Worm (Caenorhabditis elegans) whole organism, mixed stage, embryonic: ENCODE results near the gene zipt-13.

Source experiments
- bed-3 ChIP-seq: fragments of 200-800 bp; sonication (Bioruptor generic); optimal IDR thresholded peaks from 3 replicates; lab custom pipeline; 2018; ENCODE audit warnings: mild to moderate bottlenecking, missing genetic modification characterization, moderate library complexity, missing compliant biosample characterization
- blmp-1 ChIP-seq: fragments of 150-350 bp; optimal IDR thresholded peaks from 2 replicates; lab custom pipeline; 2014; ENCODE audit warnings: missing biosample characterization, missing genetic modification characterization
- ceh-39 ChIP-seq: fragments of 150-350 bp; optimal IDR thresholded peaks from 2 replicates; lab custom pipeline; 2014; ENCODE audit warnings: missing biosample characterization, missing genetic modification characterization
- ceh-43 ChIP-seq: fragments of 200-800 bp; sonication (Bioruptor generic); optimal IDR thresholded peaks from 2 replicates; lab custom pipeline; 2018; ENCODE audit warnings: mild to moderate bottlenecking, missing genetic modification characterization, moderate library complexity, missing compliant biosample characterization
- ceh-83 ChIP-seq: fragments of 200-800 bp; sonication (Bioruptor generic); optimal IDR thresholded peaks from 2 replicates; lab custom pipeline; 2018; ENCODE audit warnings: mild to moderate bottlenecking, missing genetic modification characterization, missing compliant biosample characterization
- ces-1 ChIP-seq: fragments of 150-350 bp; optimal IDR thresholded peaks from 2 replicates; lab custom pipeline; 2014; ENCODE audit warnings: missing biosample characterization, missing genetic modification reagents, missing genetic modification characterization
- cnd-1 ChIP-seq: fragments of 200-800 bp; sonication (Bioruptor generic); optimal IDR thresholded peaks from 2 replicates; lab custom pipeline; 2018; ENCODE audit warnings: mild to moderate bottlenecking, missing genetic modification characterization, missing compliant biosample characterization
- drap-1 ChIP-seq: fragments of 200-800 bp; sonication (Bioruptor generic); optimal IDR thresholded peaks from 3 replicates; lab custom pipeline; 2018; ENCODE audit warnings: mild to moderate bottlenecking, missing genetic modification characterization, missing compliant biosample characterization
- elt-1 ChIP-seq: sonication (generic microtip); optimal IDR thresholded peaks from 2 replicates; lab custom pipeline; 2017; ENCODE audit warnings: missing genetic modification characterization, mild to moderate bottlenecking, missing compliant biosample characterization, antibody characterized with exemption, moderate library complexity, borderline replicate concordance; ENCODE audit not compliant: insufficient read depth
- elt-3 ChIP-seq: fragments of 150-350 bp; optimal IDR thresholded peaks from 2 replicates; lab custom pipeline; 2014; ENCODE audit warnings: missing biosample characterization, missing genetic modification characterization
- ham-2 ChIP-seq: fragments of 200-800 bp; sonication (Bioruptor generic); optimal IDR thresholded peaks from 2 replicates; lab custom pipeline; 2018; ENCODE audit warnings: mild to moderate bottlenecking, missing genetic modification characterization, missing compliant biosample characterization
- lin-13 ChIP-seq: fragments of 150-350 bp; optimal IDR thresholded peaks from 2 replicates; lab custom pipeline; 2014; ENCODE audit warnings: missing biosample characterization, missing genetic modification characterization
- lin-32 ChIP-seq: fragments of 200-800 bp; sonication (Bioruptor generic); optimal IDR thresholded peaks from 2 replicates; lab custom pipeline; 2018; ENCODE audit warnings: mild to moderate bottlenecking, missing genetic modification characterization, missing compliant biosample characterization
- lsy-2 ChIP-seq: fragments of 150-350 bp; optimal IDR thresholded peaks from 2 replicates; lab custom pipeline; 2014; ENCODE audit warnings: missing biosample characterization, missing genetic modification characterization
- mls-2 ChIP-seq: sonication (generic microtip); optimal IDR thresholded peaks from 2 replicates; lab custom pipeline; 2016; ENCODE audit warnings: mild to moderate bottlenecking, missing genetic modification characterization, moderate library complexity, missing compliant biosample characterization
- nhr-12 ChIP-seq: fragments of 150-350 bp; optimal IDR thresholded peaks from 2 replicates; lab custom pipeline; 2014; ENCODE audit warnings: missing biosample characterization, missing genetic modification characterization
- nhr-2 ChIP-seq: fragments of 150-350 bp; optimal IDR thresholded peaks from 2 replicates; lab custom pipeline; 2014; ENCODE audit warnings: missing biosample characterization, missing genetic modification characterization
- nhr-237 ChIP-seq: fragments of 150-350 bp; optimal IDR thresholded peaks from 2 replicates; lab custom pipeline; 2014; ENCODE audit warnings: missing biosample characterization, missing genetic modification characterization
- nhr-28 ChIP-seq: fragments of 150-350 bp; optimal IDR thresholded peaks from 2 replicates; lab custom pipeline; 2014; ENCODE audit warnings: missing biosample characterization, missing genetic modification characterization
- pha-4 ChIP-seq: fragments of 150-350 bp; optimal IDR thresholded peaks from 2 replicates; lab custom pipeline; 2018; ENCODE audit warnings: missing biosample characterization, missing genetic modification reagents, missing genetic modification characterization
- sem-2 ChIP-seq: fragments of 200-800 bp; sonication (Bioruptor generic); optimal IDR thresholded peaks from 2 replicates; lab custom pipeline; 2018; ENCODE audit warnings: mild to moderate bottlenecking, missing genetic modification characterization, missing compliant biosample characterization
- snpc-4 ChIP-seq: fragments of 150-350 bp; optimal IDR thresholded peaks from 2 replicates; lab custom pipeline; 2014; ENCODE audit warnings: missing biosample characterization, missing genetic modification characterization
- sptf-1 ChIP-seq: sonication (generic microtip); optimal IDR thresholded peaks from 2 replicates; lab custom pipeline; 2017; ENCODE audit warnings: mild to moderate bottlenecking, missing genetic modification characterization, moderate library complexity, missing compliant biosample characterization
- tbx-8 ChIP-seq: fragments of 200-800 bp; sonication (Bioruptor generic); optimal IDR thresholded peaks from 2 replicates; lab custom pipeline; 2018; ENCODE audit warnings: mild to moderate bottlenecking, missing genetic modification characterization, moderate library complexity, missing compliant biosample characterization
- unc-120 ChIP-seq: sonication (generic microtip); optimal IDR thresholded peaks from 2 replicates; lab custom pipeline; 2017; ENCODE audit warnings: missing genetic modification characterization, missing compliant biosample characterization; ENCODE audit not compliant: poor library complexity, severe bottlenecking
- unc-39 ChIP-seq: fragments of 150-350 bp; optimal IDR thresholded peaks from 2 replicates; lab custom pipeline; 2014; ENCODE audit warnings: missing biosample characterization, missing genetic modification characterization
- unc-62 ChIP-seq: fragments of 150-350 bp; optimal IDR thresholded peaks from 2 replicates; lab custom pipeline; 2014; ENCODE audit warnings: missing biosample characterization, missing genetic modification reagents, missing genetic modification characterization
- zip-8 ChIP-seq: fragments of 150-350 bp; optimal IDR thresholded peaks from 2 replicates; lab custom pipeline; 2014; ENCODE audit warnings: missing biosample characterization, missing genetic modification characterization
- ztf-11 ChIP-seq: fragments of 150-350 bp; optimal IDR thresholded peaks from 2 replicates; lab custom pipeline; 2014; ENCODE audit warnings: missing biosample characterization, missing genetic modification characterization

Gene zipt-13

ce11 chrX:10236844-10237243 lies at the start of gene zipt-13:
Gene zipt-13, minus strand, starts transcription at chrX:10236944.
- no peak for TF ChIP-seq drap-1 (GFP tag; lab: Kevin White, UChicago)
- TF ChIP-seq pha-4 (tag; lab: Kevin White, UChicago) = no peak

ce11 chrX:10285634-10286033 lies 48.9 kb upstream of the zipt-13 start, which contains the start of gene npr-6:
Gene npr-6, minus strand, starts transcription at chrX:10285734.
- TF ChIP-seq blmp-1 (no peak), ceh-39 (no peak), elt-3 (tag; lab: Kevin White, UChicago) (no peak), sem-2 (GFP tag; lab: Kevin White, UChicago) (no peak), nhr-237 (tag; lab: Kevin White, UChicago) (no peak), ham-2 (GFP tag; lab: Kevin White, UChicago) (no peak), mls-2 (tag; lab: Kevin White, UChicago) (no peak)

- TF ChIP-seq ceh-43 (GFP tag; lab: Kevin White, UChicago) = no peak
- no peak for TF ChIP-seq bed-3
These were observed 42.6 kb upstream of the zipt-13 start, which contains the start of gene slc-9B.1 for ce11 chrX:10279299-10279698. Gene slc-9B.1, plus strand, starts transcription at chrX:10279599.

- TF ChIP-seq snpc-4 (tag; lab: Kevin White, UChicago) (no peak), blmp-1 (no peak), tbx-8 (no peak), lin-32 (GFP tag; lab: Kevin White, UChicago) (no peak), elt-1 (tag; lab: Kevin White, UChicago) (no peak), unc-62 (no peak), elt-3 (tag; lab: Kevin White, UChicago) (no peak), ceh-43 (GFP tag; lab: Kevin White, UChicago) (no peak), ces-1 (GFP tag; lab: Kevin White, UChicago) (no peak), lin-13 (tag; lab: Kevin White, UChicago) (no peak)
- TF ChIP-seq, all 35 proteins: peak for 0
These were observed 40.4 kb upstream of the zipt-13 start for ce11 chrX:10277118-10277517.

ce11 chrX:10274470-10274869 lies 37.7 kb upstream of the zipt-13 start:
- TF ChIP-seq sptf-1 (tag; lab: Kevin White, UChicago) = no peak
- no peak for TF ChIP-seq unc-120
- TF ChIP-seq pha-4 (tag; lab: Kevin White, UChicago) = no peak
- no peak for TF ChIP-seq bed-3
- TF ChIP-seq unc-39 = no peak
- TF ChIP-seq zip-8 = no peak
- TF ChIP-seq nhr-2 = no peak
- TF ChIP-seq blmp-1 = no peak
- TF ChIP-seq elt-3 (tag; lab: Kevin White, UChicago) = no peak
- no peak for TF ChIP-seq sem-2 (GFP tag; lab: Kevin White, UChicago)

ce11 chrX:10273392-10273791 lies 36.6 kb upstream of the zipt-13 start, which contains the start of gene F41E7.2:
Gene F41E7.2, plus strand, starts transcription at chrX:10273692.
- no peak for TF ChIP-seq ham-2 (GFP tag; lab: Kevin White, UChicago)
- TF ChIP-seq unc-39 = no peak
- no peak for TF ChIP-seq nhr-12 (tag; lab: Kevin White, UChicago)
- no peak for TF ChIP-seq nhr-2
- no peak for TF ChIP-seq nhr-28 (tag; lab: Kevin White, UChicago)
- TF ChIP-seq lsy-2 (tag; lab: Kevin White, UChicago) = no peak
- no peak for TF ChIP-seq ceh-83
- TF ChIP-seq ceh-39 = no peak

ce11 chrX:10262299-10262698 lies 25.6 kb upstream of the zipt-13 start:
- no peak for TF ChIP-seq unc-62
- TF ChIP-seq cnd-1 (tag; lab: Kevin White, UChicago) = no peak
- TF ChIP-seq elt-3 (tag; lab: Kevin White, UChicago) = no peak
- no peak for TF ChIP-seq zip-8
- no peak for TF ChIP-seq ham-2 (GFP tag; lab: Kevin White, UChicago)
- no peak for TF ChIP-seq lin-13 (tag; lab: Kevin White, UChicago)
- no peak for TF ChIP-seq nhr-2
- TF ChIP-seq nhr-237 (tag; lab: Kevin White, UChicago) = no peak
- TF ChIP-seq unc-120 = no peak
- no peak for TF ChIP-seq snpc-4 (tag; lab: Kevin White, UChicago)
- TF ChIP-seq pha-4 (tag; lab: Kevin White, UChicago) = no peak
- TF ChIP-seq ztf-11 = no peak
- TF ChIP-seq drap-1 (GFP tag; lab: Kevin White, UChicago) = no peak
- no peak for TF ChIP-seq ceh-39
